Worm (Caenorhabditis elegans): ENCODE results near the gene calf-1.

Gene calf-1

DNA sequence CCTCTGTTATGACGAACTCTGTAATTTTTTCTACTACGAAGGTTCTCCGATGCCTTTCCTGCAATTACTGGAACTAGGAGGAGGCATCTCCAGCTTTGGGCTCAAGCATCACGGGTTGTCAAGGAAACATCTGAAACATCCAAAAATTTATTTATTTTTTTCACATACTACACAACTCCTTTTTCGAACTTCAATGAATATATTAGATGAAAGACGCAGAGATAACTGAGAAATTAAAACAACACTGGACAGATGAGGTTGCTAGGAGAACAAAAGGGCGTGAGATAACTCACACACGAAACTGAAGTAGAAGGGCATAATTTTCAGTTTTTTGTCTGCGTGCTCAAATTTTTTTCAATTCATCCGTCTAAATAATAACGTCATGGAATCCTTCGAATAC, 48.6 kb upstream of the calf-1 start, which contains the start of gene Y38H6C.13:
TSS of gene Y38H6C.13 (plus strand) at position 301 of the 400 bp plus-strand sequence.
- no peak for TF ChIP-seq ceh-28 (tag; optimal IDR thresholded peaks at IDR 0.05)
- no peak for TF ChIP-seq php-3 (GFP tag; IDR thresholded peaks at IDR 0.05)
- no peak for TF ChIP-seq F37D6.2 (tag; optimal IDR thresholded peaks at IDR 0.05)
- no peak for TF ChIP-seq zfp-2 (tag; optimal IDR thresholded peaks at IDR 0.05)
- no peak for TF ChIP-seq mxl-2 (GFP tag; conservative IDR thresholded peaks at IDR 0.05)
- TF ChIP-seq set-16 (GFP tag; IDR thresholded peaks at IDR 0.05): no peak
- no peak for TF ChIP-seq Y105C5A.15 (GFP tag; IDR thresholded peaks at IDR 0.05)
- TF ChIP-seq ctbp-1 (GFP tag; IDR thresholded peaks at IDR 0.05): no peak
- no peak for TF ChIP-seq tag-97 (GFP tag; IDR thresholded peaks at IDR 0.05)
- no peak for TF ChIP-seq unc-130 (GFP tag; optimal IDR thresholded peaks at IDR 0.05)
- TF ChIP-seq nhr-76 (tag; optimal IDR thresholded peaks at IDR 0.05): no peak

ce11 chrV:20525816-20526459, 47.0 kb upstream of the calf-1 start, which contains the start of the genes srh-166 and Y38H6C.24:
TSS of gene srh-166 (minus strand) at chrV:20525866.
TSS of gene Y38H6C.24 (plus strand) at chrV:20526435.
- no peak for TF ChIP-seq ceh-62 (tag; optimal IDR thresholded peaks at IDR 0.05)
- no peak for TF ChIP-seq R02D3.7 (tag; optimal IDR thresholded peaks at IDR 0.05)
- TF ChIP-seq tag-97 (GFP tag; IDR thresholded peaks at IDR 0.05): no peak
- no peak for TF ChIP-seq mxl-2 (GFP tag; conservative IDR thresholded peaks at IDR 0.05)
- TF ChIP-seq unc-130 (GFP tag; optimal IDR thresholded peaks at IDR 0.05): no peak
- peak; percentile 68 for TF ChIP-seq php-3 (GFP tag; IDR thresholded peaks at IDR 0.05)
- TF ChIP-seq nhr-41 (GFP tag; IDR thresholded peaks at IDR 0.05): no peak
- TF ChIP-seq mep-1 (tag; optimal IDR thresholded peaks at IDR 0.05): no peak
- TF ChIP-seq Y5F2A.4 (GFP tag; optimal IDR thresholded peaks at IDR 0.05): no peak
- no peak for TF ChIP-seq lin-15B (tag; optimal IDR thresholded peaks at IDR 0.05)
- no peak for TF ChIP-seq madf-5 (GFP tag; IDR thresholded peaks at IDR 0.05)
- TF ChIP-seq cey-2 (tag; optimal IDR thresholded peaks at IDR 0.05; ENCODE audit: borderline replicate concordance, insufficient read depth): no peak
- no peak for TF ChIP-seq nhr-76 (tag; optimal IDR thresholded peaks at IDR 0.05)
- TF ChIP-seq jun-1 (tag; optimal IDR thresholded peaks at IDR 0.05): no peak
- TF ChIP-seq T20F7.1 (GFP tag; optimal IDR thresholded peaks at IDR 0.05): no peak
- TF ChIP-seq nhr-6 (tag; optimal IDR thresholded peaks at IDR 0.05): peak; percentile 15
- TF ChIP-seq lim-7 (GFP tag; IDR thresholded peaks at IDR 0.05): no peak
- no peak for TF ChIP-seq F10B5.3 (tag; optimal IDR thresholded peaks at IDR 0.05)
- TF ChIP-seq dmd-6 (GFP tag; IDR thresholded peaks at IDR 0.05): peak; percentile 44; the same call in 1 of the 2 replicates
- no peak for TF ChIP-seq daf-16 (GFP tag; optimal IDR thresholded peaks at IDR 0.05)
- peak; percentile 60 for TF ChIP-seq daf-16 (tag; optimal IDR thresholded peaks at IDR 0.05)
- no peak for TF ChIP-seq lir-3 (tag; optimal IDR thresholded peaks at IDR 0.05)
- TF ChIP-seq zip-11 (GFP tag; IDR thresholded peaks at IDR 0.05): no peak
- TF ChIP-seq lin-29 (GFP tag; IDR thresholded peaks at IDR 0.05): no peak
- TF ChIP-seq tra-1 (GFP tag; IDR thresholded peaks at IDR 0.05): no peak
- TF ChIP-seq nhr-48 (tag; optimal IDR thresholded peaks at IDR 0.05): no peak
- no peak for TF ChIP-seq gei-8 (GFP tag; optimal IDR thresholded peaks at IDR 0.05)
- TF ChIP-seq nhr-28 (tag; optimal IDR thresholded peaks at IDR 0.05): peak; percentile 84
- no peak for TF ChIP-seq hmg-1.1 (GFP tag; IDR thresholded peaks at IDR 0.05)
- TF ChIP-seq pqm-1 (tag; optimal IDR thresholded peaks at IDR 0.05): peak; percentile 81

DNA sequence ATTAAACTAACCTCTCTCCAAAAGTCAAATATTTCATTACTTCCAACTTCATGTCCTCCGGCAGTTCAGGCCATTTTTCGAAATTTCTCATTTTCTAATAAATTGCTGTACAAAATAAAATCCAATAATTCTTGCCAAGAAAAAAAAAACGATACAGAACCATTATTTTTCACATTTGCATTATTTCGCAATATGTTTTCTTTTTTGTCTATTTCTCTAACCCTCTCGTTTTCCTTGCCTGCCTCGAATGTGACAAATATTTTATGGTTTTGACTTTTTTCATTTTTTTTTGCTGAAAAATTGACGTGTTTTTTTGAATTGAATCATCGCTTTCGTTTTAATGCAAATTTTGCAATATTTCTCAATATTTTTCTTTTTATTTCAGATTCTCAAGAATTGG, 43.3 kb upstream of the calf-1 start, which contains the start of the genes Y38H6C.9 and fbxa-150:
TSS of gene Y38H6C.9 (minus strand) at position 52 of the 400 bp plus-strand sequence.
TSS of gene fbxa-150 (plus strand) at position 380 of the 400 bp plus-strand sequence.
- no peak for TF ChIP-seq dmd-8 (GFP tag; IDR thresholded peaks at IDR 0.05)
- TF ChIP-seq ZK546.5 (tag; optimal IDR thresholded peaks at IDR 0.05): no peak
- TF ChIP-seq fkh-10 (GFP tag; optimal IDR thresholded peaks at IDR 0.05): peak; percentile 26
- no peak for TF ChIP-seq daf-16 (GFP tag; optimal IDR thresholded peaks at IDR 0.05)
- peak; percentile 34 for TF ChIP-seq daf-16 (tag; optimal IDR thresholded peaks at IDR 0.05)

Data from whole organism, L4 larva.